Worm (Caenorhabditis elegans) whole organism, young adult: ENCODE results near the gene pigk-1.

Experiments
- F23B12.7 ChIP-seq: sonication (generic microtip); optimal IDR thresholded peaks from 2 replicates; lab custom pipeline; 2017; ENCODE audit warnings: missing genetic modification characterization, mild to moderate bottlenecking, missing compliant biosample characterization, antibody characterized with exemption, moderate library complexity; ENCODE audit not compliant: insufficient read depth
- F52B5.7 ChIP-seq: sonication (generic microtip); optimal IDR thresholded peaks from 2 replicates; lab custom pipeline; 2016; ENCODE audit warnings: mild to moderate bottlenecking, missing genetic modification characterization, missing compliant biosample characterization
- T26A5.8 ChIP-seq: sonication (generic microtip); optimal IDR thresholded peaks from 2 replicates; lab custom pipeline; 2016; ENCODE audit warnings: missing genetic modification characterization, missing compliant biosample characterization
- Y53F4B.3 ChIP-seq: fragments of 200-800 bp; sonication (Bioruptor generic); IDR thresholded peaks from 2 replicates; pipeline ENCODE4 v1.3.6; 2022; ENCODE audit warnings: missing genetic modification reagents, missing genetic modification characterization, missing compliant biosample characterization
- Y56A3A.18 ChIP-seq: fragments of 200-800 bp; sonication (Bioruptor generic); IDR thresholded peaks from 2 replicates; pipeline ENCODE4 v1.3.6; 2022; ENCODE audit warnings: missing genetic modification reagents, missing genetic modification characterization, missing compliant biosample characterization
- Y95B8A.8 ChIP-seq: fragments of 200-800 bp; sonication (Bioruptor generic); IDR thresholded peaks from 2 replicates; pipeline ENCODE4 v1.3.6; 2022; ENCODE audit warnings: missing genetic modification reagents, missing genetic modification characterization, missing compliant biosample characterization
- ZK185.1 ChIP-seq: sonication (generic microtip); optimal IDR thresholded peaks from 2 replicates; lab custom pipeline; 2016; ENCODE audit warnings: mild to moderate bottlenecking, missing genetic modification characterization, missing compliant biosample characterization; ENCODE audit not compliant: poor library complexity, severe bottlenecking
- atf-7 ChIP-seq: sonication (generic microtip); optimal IDR thresholded peaks from 2 replicates; lab custom pipeline; 2017; ENCODE audit warnings: mild to moderate bottlenecking, missing genetic modification characterization, missing compliant biosample characterization
- ccch-3 ChIP-seq: fragments of 200-800 bp; sonication (Bioruptor generic); optimal IDR thresholded peaks from 2 replicates; lab custom pipeline; 2018; ENCODE audit warnings: mild to moderate bottlenecking, missing genetic modification characterization, missing compliant biosample characterization
- ceh-100 ChIP-seq: fragments of 200-800 bp; sonication (Bioruptor generic); IDR thresholded peaks from 2 replicates; pipeline ENCODE4 v1.3.6; 2022; ENCODE audit warnings: missing genetic modification reagents, missing genetic modification characterization, missing compliant biosample characterization
- ceh-27 ChIP-seq: fragments of 200-800 bp; sonication (Bioruptor generic); optimal IDR thresholded peaks from 2 replicates; lab custom pipeline; 2018; ENCODE audit warnings: mild to moderate bottlenecking, missing genetic modification characterization, moderate library complexity, missing compliant biosample characterization
- ceh-40 ChIP-seq: fragments of 200-800 bp; sonication (Bioruptor generic); IDR thresholded peaks from 2 replicates; pipeline ENCODE4 v1.3.6; 2022; ENCODE audit warnings: missing genetic modification characterization, missing compliant biosample characterization
- ceh-79 ChIP-seq: sonication (generic microtip); optimal IDR thresholded peaks from 2 replicates; lab custom pipeline; 2017; ENCODE audit warnings: mild to moderate bottlenecking, missing genetic modification characterization, missing compliant biosample characterization
- ceh-91 ChIP-seq: fragments of 200-800 bp; sonication (Bioruptor generic); IDR thresholded peaks from 2 replicates; pipeline ENCODE4 v1.3.6; 2022; ENCODE audit warnings: missing genetic modification reagents, missing genetic modification characterization, missing compliant biosample characterization
- chd-7 ChIP-seq: sonication (generic microtip); optimal IDR thresholded peaks from 2 replicates; lab custom pipeline; 2016; ENCODE audit warnings: mild to moderate bottlenecking, missing genetic modification characterization, moderate library complexity, missing compliant biosample characterization
- dpl-1 ChIP-seq: fragments of 150-350 bp; optimal IDR thresholded peaks from 2 replicates; lab custom pipeline; 2014; ENCODE audit warnings: missing biosample characterization, missing genetic modification reagents, missing genetic modification characterization
- efl-1 ChIP-seq: fragments of 150-350 bp; optimal IDR thresholded peaks from 2 replicates; lab custom pipeline; 2014; ENCODE audit warnings: missing biosample characterization, missing genetic modification reagents, missing genetic modification characterization
- egrh-3 ChIP-seq: fragments of 200-800 bp; sonication (Bioruptor generic); IDR thresholded peaks from 2 replicates; pipeline ENCODE4 v1.3.6; 2022; ENCODE audit warnings: missing genetic modification reagents, missing genetic modification characterization, missing compliant biosample characterization
- hlh-12 ChIP-seq: sonication (generic microtip); optimal IDR thresholded peaks from 2 replicates; lab custom pipeline; 2016; ENCODE audit warnings: missing genetic modification characterization, missing compliant biosample characterization
- hrde-1 ChIP-seq: sonication (generic microtip); optimal IDR thresholded peaks from 2 replicates; lab custom pipeline; 2016; ENCODE audit warnings: missing genetic modification characterization, mild to moderate bottlenecking, missing compliant biosample characterization, moderate library complexity, missing genotype, missing genetic modification reagents, borderline replicate concordance
- hsf-1 ChIP-seq: fragments of 200-800 bp; sonication (Bioruptor generic); IDR thresholded peaks from 2 replicates; pipeline ENCODE4 v1.3.6; 2022; ENCODE audit warnings: missing genetic modification reagents, missing genetic modification characterization, missing compliant biosample characterization
- lag-1 ChIP-seq: fragments of 200-800 bp; sonication (Bioruptor generic); IDR thresholded peaks from 2 replicates; pipeline ENCODE4 v1.3.6; 2022; ENCODE audit warnings: missing genetic modification reagents, missing genetic modification characterization, missing compliant biosample characterization
- let-526 ChIP-seq: fragments of 200-800 bp; sonication (Bioruptor generic); IDR thresholded peaks from 2 replicates; pipeline ENCODE4 v1.3.6; 2022; ENCODE audit warnings: missing genetic modification reagents, missing genetic modification characterization, missing compliant biosample characterization
- lin-26 ChIP-seq: fragments of 200-800 bp; sonication (Bioruptor generic); IDR thresholded peaks from 2 replicates; pipeline ENCODE4 v1.3.6; 2022; ENCODE audit warnings: missing genetic modification reagents, missing genetic modification characterization, missing compliant biosample characterization
- lin-40 ChIP-seq: sonication (generic microtip); optimal IDR thresholded peaks from 2 replicates; lab custom pipeline; 2016; ENCODE audit warnings: missing genetic modification characterization, mild to moderate bottlenecking, missing compliant biosample characterization, missing genotype, missing genetic modification reagents
- lsl-1 ChIP-seq: fragments of 200-800 bp; sonication (Bioruptor generic); optimal IDR thresholded peaks from 2 replicates; lab custom pipeline; 2018; ENCODE audit warnings: mild to moderate bottlenecking, missing genetic modification characterization, moderate library complexity, missing compliant biosample characterization
- lsy-27 ChIP-seq: sonication (generic microtip); optimal IDR thresholded peaks from 2 replicates; lab custom pipeline; 2017; ENCODE audit warnings: missing genetic modification characterization, mild to moderate bottlenecking, missing compliant biosample characterization, antibody characterized with exemption, missing genotype, borderline replicate concordance; ENCODE audit not compliant: insufficient read depth
- madf-3 ChIP-seq: fragments of 200-800 bp; sonication (Bioruptor generic); IDR thresholded peaks from 2 replicates; pipeline ENCODE4 v1.3.6; 2022; ENCODE audit warnings: missing genetic modification reagents, missing genetic modification characterization, missing compliant biosample characterization
- madf-6 ChIP-seq: fragments of 200-800 bp; sonication (Bioruptor generic); IDR thresholded peaks from 2 replicates; pipeline ENCODE4 v1.3.6; 2022; ENCODE audit warnings: missing genetic modification reagents, missing genetic modification characterization, missing compliant biosample characterization
- madf-8 ChIP-seq: fragments of 200-800 bp; sonication (Bioruptor generic); conservative IDR thresholded peaks from 2 replicates; pipeline ENCODE4 v1.3.6; 2022; ENCODE audit warnings: missing genetic modification reagents, missing genetic modification characterization, missing compliant biosample characterization
- mxl-1 ChIP-seq: sonication (generic microtip); optimal IDR thresholded peaks from 2 replicates; lab custom pipeline; 2016; ENCODE audit warnings: missing genetic modification characterization, missing compliant biosample characterization
- nhr-27 ChIP-seq: fragments of 200-800 bp; sonication (Bioruptor generic); optimal IDR thresholded peaks from 2 replicates; lab custom pipeline; 2018; ENCODE audit warnings: mild to moderate bottlenecking, missing genetic modification characterization, moderate library complexity, missing compliant biosample characterization
- nhr-80 ChIP-seq: sonication (generic microtip); optimal IDR thresholded peaks from 2 replicates; lab custom pipeline; 2016; ENCODE audit warnings: missing genetic modification characterization, missing compliant biosample characterization
- rec-8 ChIP-seq, 2 experiments: sonication (generic microtip); optimal IDR thresholded peaks; 2 replicates each; lab custom pipeline; 2016; ENCODE audit warnings: mild to moderate bottlenecking in 2 of 2, missing genetic modification characterization in 2 of 2, missing genetic modification reagents in 2 of 2, missing genotype in 2 of 2, missing biosample characterization in 1 of 2, missing compliant biosample characterization in 1 of 2, moderate library complexity in 1 of 2
- sea-2 ChIP-seq: fragments of 200-800 bp; sonication (Bioruptor generic); IDR thresholded peaks from 2 replicates; pipeline ENCODE4 v1.3.6; 2022; ENCODE audit warnings: missing genetic modification characterization, missing compliant biosample characterization
- snpc-4 ChIP-seq, 5 experiments: fragments of 150-350 bp in 1 of 5; sonication (generic microtip) in 4 of 5; optimal IDR thresholded peaks; 2 replicates each; lab custom pipeline; 2014 to 2018; ENCODE audit warnings: missing genetic modification characterization in 5 of 5, missing biosample characterization in 3 of 5, antibody characterized with exemption in 2 of 5, mild to moderate bottlenecking in 2 of 5, missing compliant biosample characterization in 2 of 5, missing genotype in 2 of 5, moderate library complexity in 2 of 5, missing genetic modification reagents in 1 of 5
- tbx-9 ChIP-seq: sonication (generic microtip); optimal IDR thresholded peaks from 2 replicates; lab custom pipeline; 2016; ENCODE audit warnings: borderline replicate concordance, missing genetic modification characterization, inconsistent platforms, missing compliant biosample characterization
- unc-62 ChIP-seq: fragments of 150-350 bp; optimal IDR thresholded peaks from 2 replicates; lab custom pipeline; 2014; ENCODE audit warnings: missing biosample characterization, missing genetic modification reagents, missing genetic modification characterization
- xnd-1 ChIP-seq: sonication (generic microtip); optimal IDR thresholded peaks from 2 replicates; lab custom pipeline; 2016; ENCODE audit warnings: missing genotype, missing genetic modification reagents, missing genetic modification characterization, missing compliant biosample characterization
- zfh-2 ChIP-seq: fragments of 200-800 bp; sonication (Bioruptor generic); conservative IDR thresholded peaks from 2 replicates; pipeline ENCODE4 v1.3.6; 2022; ENCODE audit warnings: missing genetic modification reagents, missing genetic modification characterization, missing compliant biosample characterization
- zim-3 ChIP-seq: sonication (generic microtip); optimal IDR thresholded peaks from 2 replicates; lab custom pipeline; 2017; ENCODE audit warnings: mild to moderate bottlenecking, missing genetic modification characterization, moderate library complexity, missing compliant biosample characterization
- ztf-28 ChIP-seq: fragments of 200-800 bp; sonication (Bioruptor generic); IDR thresholded peaks from 2 replicates; pipeline ENCODE4 v1.3.6; 2022; ENCODE audit warnings: missing genetic modification reagents, missing genetic modification characterization, missing compliant biosample characterization
- ztf-6 ChIP-seq: fragments of 200-800 bp; sonication (Bioruptor generic); IDR thresholded peaks from 2 replicates; pipeline ENCODE4 v1.3.6; 2022; ENCODE audit warnings: missing genetic modification reagents, missing genetic modification characterization, missing compliant biosample characterization

pigk-1 gene

ce11 chrIV:11110995-11111619 lies 1.3 kb upstream of the pigk-1 start, which contains the start of gene rps-5 (continued):
- TF ChIP-seq Y53F4B.3 (GFP tag; lab: Robert Waterston, UW) (no peak), hsf-1 (no peak), dpl-1 (GFP tag; lab: Kevin White, UChicago) (no peak), ztf-28 (GFP tag; lab: Robert Waterston, UW) (no peak), egrh-3 (GFP tag; lab: Robert Waterston, UW) (no peak), snpc-4 (GFP tag; optimal IDR thresholded peaks at IDR 0.05; lab: Kevin White, UChicago) (no peak), snpc-4 (tag; optimal IDR thresholded peaks at IDR 0.05; lab: Kevin White, UChicago) (peak in 2 of 4 experiments; percentile 29 to 31), mxl-1 (no peak), sea-2 (no peak), lin-26 (no peak), ceh-27 (GFP tag; lab: Kevin White, UChicago) (no peak), Y56A3A.18 (GFP tag; lab: Robert Waterston, UW) (no peak), T26A5.8 (tag; lab: Kevin White, UChicago) (no peak), nhr-80 (tag; lab: Kevin White, UChicago) (no peak), zim-3 (tag; lab: Kevin White, UChicago) (no peak), efl-1 (GFP tag; lab: Kevin White, UChicago) (no peak), lsl-1 (GFP tag; lab: Kevin White, UChicago) (peak; percentile 55), let-526 (GFP tag; lab: Robert Waterston, UW) (no peak), ZK185.1 (tag; lab: Kevin White, UChicago) (no peak)

DNA sequence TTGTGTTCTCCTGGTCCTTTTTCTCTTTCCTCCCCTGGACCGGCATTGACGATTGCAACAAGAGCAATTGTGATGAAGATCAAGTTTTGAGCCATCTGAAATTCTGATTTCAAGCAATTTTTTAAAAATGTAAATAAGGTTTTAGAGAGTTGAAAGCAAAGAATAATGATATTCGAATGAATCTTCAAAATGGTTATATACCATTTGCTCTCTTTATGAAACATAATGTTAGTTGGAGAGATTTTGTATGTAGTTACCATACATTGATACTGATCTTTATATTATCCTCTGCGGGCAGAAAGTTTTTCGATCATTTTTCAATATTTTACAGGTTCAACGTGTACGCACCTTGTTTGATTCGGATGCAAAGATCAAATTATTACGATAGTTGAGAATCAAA lies 4.1 kb downstream of the pigk-1 start, which contains the start of gene srlf-24:
Gene srlf-24 (minus strand): TSS at position 101 of the 400 bp plus-strand sequence.
- no peak for TF ChIP-seq nhr-27
- no peak for TF ChIP-seq ccch-3
- TF ChIP-seq Y56A3A.18 (GFP tag; lab: Robert Waterston, UW), result no peak
- no peak for TF ChIP-seq lin-26
- no peak for TF ChIP-seq hlh-12 (tag; lab: Kevin White, UChicago)
- no peak for TF ChIP-seq madf-8 (GFP tag; lab: Robert Waterston, UW)
- no peak for TF ChIP-seq hrde-1
- no peak for TF ChIP-seq atf-7 (tag; lab: Kevin White, UChicago)
- TF ChIP-seq unc-62 (GFP tag; lab: Kevin White, UChicago), result no peak
- no peak for TF ChIP-seq tbx-9 (tag; lab: Kevin White, UChicago)
- TF ChIP-seq madf-3, result no peak
- no peak for TF ChIP-seq T26A5.8 (tag; lab: Kevin White, UChicago)
- no peak for TF ChIP-seq ceh-40
- no peak for TF ChIP-seq lin-40 (tag; lab: Kevin White, UChicago)

ce11 chrIV:11103501-11103900 lies 6.3 kb downstream of the pigk-1 start:
- TF ChIP-seq chd-7 (tag; lab: Kevin White, UChicago) (no peak), Y95B8A.8 (GFP tag; lab: Robert Waterston, UW) (no peak), atf-7 (tag; lab: Kevin White, UChicago) (no peak), ztf-6 (no peak)

DNA sequence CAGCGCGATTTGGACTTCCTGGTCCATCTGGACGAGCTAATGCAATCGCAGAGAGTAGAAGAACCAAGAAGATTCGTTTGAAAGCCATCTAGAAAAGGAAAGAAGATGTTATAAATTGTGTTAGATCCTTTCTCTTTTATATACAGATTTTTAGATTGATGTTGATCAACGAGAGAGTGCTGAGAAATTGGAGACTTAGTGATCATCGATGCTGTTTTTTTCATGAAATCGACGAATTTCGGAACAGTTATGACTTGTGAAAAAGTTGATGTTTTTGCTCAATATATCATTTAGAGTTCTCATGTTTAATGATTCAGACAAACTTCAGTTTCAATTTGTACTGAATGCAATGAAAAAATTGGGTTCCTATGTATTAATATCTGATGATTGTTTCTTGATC lies 7.2 kb downstream of the pigk-1 start, which contains the start of gene srlf-17:
Gene srlf-17 (minus strand): TSS at position 101 of the 400 bp plus-strand sequence.
- no peak for TF ChIP-seq F52B5.7 (tag; lab: Kevin White, UChicago)
- TF ChIP-seq rec-8 (tag; optimal IDR thresholded peaks at IDR 0.05; lab: Kevin White, UChicago), result no peak
- no peak for TF ChIP-seq ceh-40
- no peak for TF ChIP-seq lsy-27
- no peak for TF ChIP-seq ceh-100 (GFP tag; lab: Robert Waterston, UW)
- no peak for TF ChIP-seq lag-1 (GFP tag; lab: Robert Waterston, UW)
- no peak for TF ChIP-seq madf-6 (GFP tag; lab: Robert Waterston, UW)
- TF ChIP-seq zfh-2, result no peak
- no peak for TF ChIP-seq xnd-1
- no peak for TF ChIP-seq F23B12.7 (tag; lab: Kevin White, UChicago)
- TF ChIP-seq Y53F4B.3 (GFP tag; lab: Robert Waterston, UW), result no peak
- no peak for TF ChIP-seq ceh-91 (GFP tag; lab: Robert Waterston, UW)
- no peak for TF ChIP-seq ZK185.1 (tag; lab: Kevin White, UChicago)
- TF ChIP-seq ceh-79 (tag; lab: Kevin White, UChicago), result no peak
